Worm (Caenorhabditis elegans) whole organism, L2 larva: ENCODE measurements around the gene pqn-16.

Source experiments
- C34F6.9 ChIP-seq: fragments of 150-350 bp; optimal IDR thresholded peaks from 2 replicates; lab custom pipeline; 2014; ENCODE audit warnings: missing biosample characterization, missing genetic modification characterization
- F13H6.1 ChIP-seq: sonication (generic microtip); optimal IDR thresholded peaks from 2 replicates; lab custom pipeline; 2016; ENCODE audit warnings: missing genetic modification characterization, missing compliant biosample characterization
- Y55F3AM.14 ChIP-seq: fragments of 200-800 bp; sonication (Bioruptor generic); optimal IDR thresholded peaks from 2 replicates; lab custom pipeline; 2018; ENCODE audit warnings: mild to moderate bottlenecking, missing genetic modification characterization, missing compliant biosample characterization
- ZK546.5 ChIP-seq: sonication (generic microtip); optimal IDR thresholded peaks from 2 replicates; lab custom pipeline; 2017; ENCODE audit warnings: missing biosample characterization, missing genetic modification characterization
- alr-1 ChIP-seq: fragments of 150-350 bp; optimal IDR thresholded peaks from 2 replicates; lab custom pipeline; 2014; ENCODE audit warnings: missing biosample characterization, missing genetic modification characterization
- aly-2 ChIP-seq: fragments of 150-350 bp; optimal IDR thresholded peaks from 2 replicates; lab custom pipeline; 2014; ENCODE audit warnings: missing biosample characterization, missing genetic modification characterization
- ama-1 ChIP-seq: fragments of 150-350 bp; optimal IDR thresholded peaks from 2 replicates; lab custom pipeline; 2018; ENCODE audit warnings: inconsistent platforms
- blmp-1 ChIP-seq: sonication (generic microtip); optimal IDR thresholded peaks from 2 replicates; lab custom pipeline; 2017; ENCODE audit warnings: missing genetic modification characterization, mild to moderate bottlenecking, missing compliant biosample characterization, antibody characterized with exemption, moderate library complexity; ENCODE audit not compliant: insufficient read depth
- ceh-16 ChIP-seq: fragments of 150-350 bp; optimal IDR thresholded peaks from 2 replicates; lab custom pipeline; 2014; ENCODE audit warnings: missing biosample characterization, missing genetic modification characterization
- ceh-82 ChIP-seq: fragments of 150-350 bp; optimal IDR thresholded peaks from 2 replicates; lab custom pipeline; 2014; ENCODE audit warnings: missing biosample characterization, missing genetic modification characterization
- crh-2 ChIP-seq: sonication (generic microtip); optimal IDR thresholded peaks from 2 replicates; lab custom pipeline; 2017; ENCODE audit warnings: missing biosample characterization, missing genetic modification characterization
- egl-27 ChIP-seq: sonication (generic microtip); optimal IDR thresholded peaks from 3 replicates; lab custom pipeline; 2017; ENCODE audit warnings: missing biosample characterization, missing genetic modification reagents, missing genetic modification characterization
- elt-1 ChIP-seq: fragments of 150-350 bp; optimal IDR thresholded peaks from 2 replicates; lab custom pipeline; 2014; ENCODE audit warnings: missing biosample characterization, missing genetic modification characterization
- gmeb-1 ChIP-seq: fragments of 150-350 bp; optimal IDR thresholded peaks from 2 replicates; lab custom pipeline; 2014; ENCODE audit warnings: missing biosample characterization, missing genetic modification characterization
- lin-11 ChIP-seq: fragments of 150-350 bp; sonication (generic microtip); optimal IDR thresholded peaks from 2 replicates; lab custom pipeline; 2014; ENCODE audit warnings: missing biosample characterization, missing genetic modification characterization, inconsistent platforms, mixed read lengths
- lin-13 ChIP-seq: fragments of 150-350 bp; optimal IDR thresholded peaks from 2 replicates; lab custom pipeline; 2014; ENCODE audit warnings: missing biosample characterization, missing genetic modification reagents, missing genetic modification characterization
- lin-39 ChIP-seq: fragments of 150-350 bp; optimal IDR thresholded peaks from 2 replicates; lab custom pipeline; 2014; ENCODE audit warnings: missing biosample characterization, missing genetic modification reagents, missing genetic modification characterization
- lsy-2 ChIP-seq, 2 experiments: fragments of 150-350 bp in 1 of 2; sonication (generic microtip) in 1 of 2; optimal IDR thresholded peaks; 2 replicates each; lab custom pipeline; 2014 to 2017; ENCODE audit warnings: missing biosample characterization in 2 of 2, missing genetic modification characterization in 2 of 2
- mbf-1 ChIP-seq: sonication (generic microtip); optimal IDR thresholded peaks from 2 replicates; lab custom pipeline; 2017; ENCODE audit warnings: missing biosample characterization, missing genetic modification characterization
- mdl-1 ChIP-seq, 2 experiments: fragments of 150-350 bp in 1 of 2; sonication (generic microtip) in 1 of 2; optimal IDR thresholded peaks; 2 replicates each; lab custom pipeline; 2017; ENCODE audit warnings: missing biosample characterization in 2 of 2, missing genetic modification characterization in 2 of 2
- nhr-10 ChIP-seq: sonication (generic microtip); optimal IDR thresholded peaks from 2 replicates; lab custom pipeline; 2017; ENCODE audit warnings: missing biosample characterization, missing genetic modification characterization
- nhr-11 ChIP-seq: fragments of 150-350 bp; optimal IDR thresholded peaks from 2 replicates; lab custom pipeline; 2014; ENCODE audit warnings: missing biosample characterization, missing genetic modification characterization
- nhr-12 ChIP-seq: fragments of 150-350 bp; optimal IDR thresholded peaks from 2 replicates; lab custom pipeline; 2014; ENCODE audit warnings: missing biosample characterization, missing genetic modification characterization
- nhr-129 ChIP-seq: fragments of 150-350 bp; optimal IDR thresholded peaks from 2 replicates; lab custom pipeline; 2014; ENCODE audit warnings: missing biosample characterization, missing genetic modification characterization
- nhr-21 ChIP-seq: fragments of 150-350 bp; optimal IDR thresholded peaks from 2 replicates; lab custom pipeline; 2014; ENCODE audit warnings: missing biosample characterization, missing genetic modification characterization
- nhr-23 ChIP-seq: fragments of 150-350 bp; optimal IDR thresholded peaks from 2 replicates; lab custom pipeline; 2014; ENCODE audit warnings: missing biosample characterization, missing genetic modification reagents, missing genetic modification characterization
- nhr-237 ChIP-seq: fragments of 150-350 bp; optimal IDR thresholded peaks from 2 replicates; lab custom pipeline; 2014; ENCODE audit warnings: missing biosample characterization, missing genetic modification characterization
- nhr-25 ChIP-seq: fragments of 150-350 bp; sonication (generic microtip); optimal IDR thresholded peaks from 3 replicates; lab custom pipeline; 2014; ENCODE audit warnings: missing biosample characterization, missing genetic modification characterization
- nhr-6 ChIP-seq: fragments of 150-350 bp; optimal IDR thresholded peaks from 2 replicates; lab custom pipeline; 2014; ENCODE audit warnings: missing biosample characterization, missing genetic modification characterization
- nhr-77 ChIP-seq: fragments of 150-350 bp; optimal IDR thresholded peaks from 2 replicates; lab custom pipeline; 2014; ENCODE audit warnings: missing biosample characterization, missing genetic modification characterization
- peb-1 ChIP-seq: fragments of 150-350 bp; optimal IDR thresholded peaks from 2 replicates; lab custom pipeline; 2014; ENCODE audit warnings: missing biosample characterization, missing genetic modification characterization
- sem-4 ChIP-seq: fragments of 150-350 bp; optimal IDR thresholded peaks from 2 replicates; lab custom pipeline; 2014; ENCODE audit warnings: missing biosample characterization, missing genetic modification reagents, missing genetic modification characterization
- skn-1 ChIP-seq: sonication (generic microtip); optimal IDR thresholded peaks from 2 replicates; lab custom pipeline; 2017; ENCODE audit warnings: missing biosample characterization, missing genetic modification characterization
- sma-3 ChIP-seq: sonication (generic microtip); optimal IDR thresholded peaks from 2 replicates; lab custom pipeline; 2016; ENCODE audit warnings: missing genetic modification reagents, missing genetic modification characterization, missing compliant biosample characterization
- sma-9 ChIP-seq, 2 experiments: fragments of 150-350 bp in 1 of 2; sonication (generic microtip) in 1 of 2; optimal IDR thresholded peaks; 2 replicates each; lab custom pipeline; 2014 to 2016; ENCODE audit warnings: missing genetic modification characterization in 2 of 2, mild to moderate bottlenecking in 1 of 2, missing biosample characterization in 1 of 2, missing compliant biosample characterization in 1 of 2, missing genetic modification reagents in 1 of 2, moderate library complexity in 1 of 2
- snpc-4 ChIP-seq: fragments of 150-350 bp; optimal IDR thresholded peaks from 2 replicates; lab custom pipeline; 2014; ENCODE audit warnings: missing biosample characterization, missing genetic modification characterization
- unc-39 ChIP-seq: fragments of 150-350 bp; optimal IDR thresholded peaks from 2 replicates; lab custom pipeline; 2014; ENCODE audit warnings: missing biosample characterization, missing genetic modification characterization
- unc-55 ChIP-seq: fragments of 150-350 bp; sonication (generic microtip); optimal IDR thresholded peaks from 3 replicates; lab custom pipeline; 2014; ENCODE audit warnings: missing biosample characterization, missing genetic modification reagents, missing genetic modification characterization
- ztf-1 ChIP-seq: fragments of 200-800 bp; sonication (Bioruptor generic); conservative IDR thresholded peaks from 2 replicates; pipeline ENCODE4 v1.3.6; 2022; ENCODE audit warnings: missing genetic modification characterization, missing compliant biosample characterization
- ztf-11 ChIP-seq: sonication (generic microtip); optimal IDR thresholded peaks from 2 replicates; lab custom pipeline; 2017; ENCODE audit warnings: missing biosample characterization, missing genetic modification characterization
- ztf-4 ChIP-seq: fragments of 150-350 bp; optimal IDR thresholded peaks from 2 replicates; lab custom pipeline; 2014; ENCODE audit warnings: missing biosample characterization, missing genetic modification characterization

The pqn-16 gene

DNA sequence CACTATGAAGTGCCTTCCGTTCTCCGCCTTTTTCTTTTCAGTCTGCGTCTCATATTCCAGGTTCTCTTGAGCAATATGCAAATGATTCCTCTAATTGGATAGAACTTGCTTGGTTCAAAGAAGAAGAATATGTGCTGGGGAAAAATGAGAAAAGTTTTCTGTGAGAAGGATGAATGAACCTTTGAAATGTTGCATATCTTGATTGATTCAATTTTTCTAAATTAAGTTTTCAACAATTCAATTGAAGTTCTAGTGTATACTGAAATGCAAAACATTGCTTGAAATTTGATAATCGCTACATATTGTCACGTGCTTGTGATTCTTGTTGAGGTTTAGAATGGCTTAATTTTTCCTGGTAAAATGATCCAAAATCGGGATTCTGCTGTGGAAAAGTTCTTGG is 16.3 kb upstream of the pqn-16 start:
- no peak for TF ChIP-seq mbf-1 (tag; lab: Kevin White, UChicago)
- TF ChIP-seq sem-4 (tag; lab: Kevin White, UChicago): no peak
- no peak for TF ChIP-seq Y55F3AM.14 (GFP tag; lab: Kevin White, UChicago)
- no peak for TF ChIP-seq blmp-1 (tag; lab: Kevin White, UChicago)
- no peak for TF ChIP-seq lin-39
- no peak for TF ChIP-seq peb-1
- TF ChIP-seq ztf-4 (tag; lab: Kevin White, UChicago): no peak
- no peak for TF ChIP-seq sma-9 (GFP tag; optimal IDR thresholded peaks at IDR 0.05; lab: Kevin White, UChicago)
- TF ChIP-seq sma-9 (tag; optimal IDR thresholded peaks at IDR 0.05; lab: Kevin White, UChicago): no peak
- no peak for TF ChIP-seq ceh-16 (tag; lab: Kevin White, UChicago)
- TF ChIP-seq ceh-82: no peak
- no peak for TF ChIP-seq crh-2
- no peak for TF ChIP-seq ztf-11 (tag; lab: Kevin White, UChicago)
- no peak for TF ChIP-seq C34F6.9 (tag; lab: Kevin White, UChicago)
- TF ChIP-seq unc-55 (GFP tag; lab: Kevin White, UChicago): no peak
- TF ChIP-seq nhr-77 (tag; lab: Kevin White, UChicago): no peak
- TF ChIP-seq ZK546.5 (tag; lab: Kevin White, UChicago): no peak
- no peak for TF ChIP-seq ztf-1
- no peak for TF ChIP-seq unc-39 (tag; lab: Kevin White, UChicago)
- no peak for TF ChIP-seq elt-1 (tag; lab: Kevin White, UChicago)
- TF ChIP-seq, all 48 proteins: peak for 0

DNA sequence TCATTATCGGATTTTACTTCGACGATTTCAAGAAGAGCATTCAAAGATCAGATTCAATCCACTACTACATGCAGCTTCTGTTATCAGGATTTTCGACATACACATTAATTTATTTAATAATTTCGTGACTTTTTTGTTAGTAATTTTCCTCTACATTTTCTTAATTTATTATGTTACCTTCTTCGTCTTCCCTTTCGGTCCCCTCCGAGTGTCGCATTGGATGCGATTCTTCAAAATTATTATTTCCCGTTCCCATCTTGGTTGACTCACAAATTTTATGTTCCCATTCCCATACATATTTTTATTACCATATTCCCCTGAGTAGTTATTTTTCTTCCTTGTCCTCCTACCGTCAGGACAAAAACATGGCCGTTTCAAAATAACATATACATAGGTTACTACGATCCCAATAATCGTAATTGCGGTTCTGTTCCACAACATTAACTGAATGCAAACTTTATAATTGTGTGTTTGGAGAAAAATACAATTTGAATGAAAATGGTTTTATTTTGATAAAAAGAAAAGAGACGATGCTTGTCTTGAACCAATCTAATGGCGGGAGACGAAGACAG is 14.7 kb upstream of the pqn-16 start:
- TF ChIP-seq nhr-25: peak; percentile 40
- TF ChIP-seq ama-1: peak; percentile 18

DNA sequence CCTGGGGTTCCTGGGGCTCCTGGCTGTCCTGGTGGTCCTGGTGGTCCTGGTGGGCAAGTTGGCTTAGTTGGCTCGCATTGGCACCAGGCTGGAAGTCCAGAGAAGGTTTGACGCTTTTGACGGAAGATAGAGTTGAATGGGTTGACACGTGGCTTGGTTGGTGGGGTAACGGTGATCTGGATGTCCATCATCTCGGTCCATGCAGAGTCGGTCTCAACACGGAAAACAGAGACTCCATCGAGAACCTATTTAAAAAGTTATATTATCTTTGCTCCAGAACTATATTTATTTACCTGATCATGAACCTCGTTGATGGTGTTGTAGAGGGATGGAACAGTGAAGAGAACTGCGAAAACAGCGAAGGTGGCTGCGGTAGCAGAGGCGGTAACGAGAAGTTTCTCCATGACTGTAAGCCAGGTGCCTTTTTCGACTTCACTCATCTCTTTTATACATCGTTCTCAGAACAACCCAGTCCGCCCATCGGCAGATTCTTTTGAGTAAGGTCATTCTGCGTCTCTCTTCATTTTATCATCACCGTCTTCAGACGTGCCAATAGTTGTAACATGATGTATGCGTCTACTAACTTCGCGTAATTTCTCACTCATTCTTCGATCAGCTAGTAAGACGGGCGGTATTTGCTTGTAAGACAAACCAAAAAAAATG is 13.5 kb upstream of the pqn-16 start, which contains the start of gene col-144:
Gene col-144 (minus strand): TSS at position 419 of the 663 bp plus-strand sequence.
- peak; percentile 57 for TF ChIP-seq blmp-1 (tag; lab: Kevin White, UChicago)
- TF ChIP-seq nhr-77 (tag; lab: Kevin White, UChicago): no peak
- TF ChIP-seq nhr-25: peak; percentile 68
- no peak for TF ChIP-seq F13H6.1 (tag; lab: Kevin White, UChicago)
- no peak for TF ChIP-seq nhr-6 (tag; lab: Kevin White, UChicago)
- TF ChIP-seq snpc-4 (tag; lab: Kevin White, UChicago): no peak
- TF ChIP-seq crh-2: peak; percentile 10
- no peak for TF ChIP-seq sem-4 (tag; lab: Kevin White, UChicago)
- no peak for TF ChIP-seq unc-55 (GFP tag; lab: Kevin White, UChicago)
- TF ChIP-seq alr-1 (tag; lab: Kevin White, UChicago): no peak
- TF ChIP-seq ztf-4 (tag; lab: Kevin White, UChicago): no peak
- TF ChIP-seq nhr-129: no peak
- TF ChIP-seq ztf-11 (tag; lab: Kevin White, UChicago): no peak
- TF ChIP-seq sma-3 (GFP tag; lab: Kevin White, UChicago): peak; percentile 28
- no peak for TF ChIP-seq nhr-12 (tag; lab: Kevin White, UChicago)
- TF ChIP-seq nhr-23: no peak
- peak; percentile 21 for TF ChIP-seq nhr-21 (tag; lab: Kevin White, UChicago)
- no peak for TF ChIP-seq lin-39
- TF ChIP-seq ztf-1: no peak
- no peak for TF ChIP-seq nhr-11 (tag; lab: Kevin White, UChicago)
- TF ChIP-seq mdl-1 (tag; optimal IDR thresholded peaks at IDR 0.05; lab: Kevin White, UChicago): no peak
- TF ChIP-seq ceh-16 (tag; lab: Kevin White, UChicago): no peak
- no peak for TF ChIP-seq egl-27 (tag; lab: Kevin White, UChicago)
- no peak for TF ChIP-seq gmeb-1 (tag; lab: Kevin White, UChicago)
- no peak for TF ChIP-seq C34F6.9 (tag; lab: Kevin White, UChicago)
- TF ChIP-seq lsy-2 (tag; optimal IDR thresholded peaks at IDR 0.05; lab: Kevin White, UChicago): no peak
- TF ChIP-seq lin-11 (tag; lab: Kevin White, UChicago): no peak
- TF ChIP-seq skn-1 (tag; lab: Kevin White, UChicago): no peak
- TF ChIP-seq ceh-82: no peak
- TF ChIP-seq aly-2 (tag; lab: Kevin White, UChicago): no peak
- no peak for TF ChIP-seq nhr-10
- TF ChIP-seq nhr-237: no peak
- no peak for TF ChIP-seq lin-13 (GFP tag; lab: Kevin White, UChicago)
- peak; percentile 25 for TF ChIP-seq sma-9 (GFP tag; optimal IDR thresholded peaks at IDR 0.05; lab: Kevin White, UChicago)
- no peak for TF ChIP-seq sma-9 (tag; optimal IDR thresholded peaks at IDR 0.05; lab: Kevin White, UChicago)
- peak; percentile 20 for TF ChIP-seq ama-1
